Fruit fly (Drosophila melanogaster) whole organism, embryonic: ENCODE results near the gene mxc.
A peak's percentile ranks its signal among the peaks of the same experiment; 100 is the strongest.

Experiments used
- Atf6 ChIP-seq: fragments of 200-800 bp; sonication (Bioruptor generic); IDR thresholded peaks from 2 replicates; pipeline ENCODE4 v1.3.6; 2022; ENCODE audit warnings: missing biosample characterization, missing genetic modification characterization
- Bgb ChIP-seq: fragments of 200-800 bp; sonication (Bioruptor generic); IDR thresholded peaks from 2 replicates; pipeline ENCODE4 v1.3.6; 2022; ENCODE audit warnings: missing biosample characterization, missing genetic modification characterization; ENCODE audit not compliant: partially characterized antibody
- Blimp-1 ChIP-seq: fragments of 200-800 bp; sonication (Bioruptor generic); optimal IDR thresholded peaks from 3 replicates; lab custom pipeline; 2018; ENCODE audit warnings: missing biosample characterization, missing genetic modification characterization, mild to moderate bottlenecking, moderate library complexity, missing genetic modification reagents
- CG10267 ChIP-seq: fragments of 200-800 bp; sonication (Bioruptor generic); optimal IDR thresholded peaks from 2 replicates; lab custom pipeline; 2018; ENCODE audit warnings: missing biosample characterization, mild to moderate bottlenecking, missing genetic modification characterization, moderate library complexity
- CG11398 ChIP-seq: fragments of 200-800 bp; sonication (Bioruptor generic); optimal IDR thresholded peaks from 2 replicates; lab custom pipeline; 2016; ENCODE audit warnings: missing biosample characterization, missing genetic modification characterization
- CG13775 ChIP-seq: fragments of 200-800 bp; sonication (Bioruptor generic); optimal IDR thresholded peaks from 3 replicates; lab custom pipeline; 2017; ENCODE audit warnings: missing biosample characterization, mild to moderate bottlenecking, missing genetic modification characterization
- CG16813 ChIP-seq: fragments of 200-800 bp; sonication (Bioruptor generic); IDR thresholded peaks from 3 replicates; pipeline ENCODE4 v1.3.6; 2022; ENCODE audit warnings: missing biosample characterization, missing genetic modification characterization; ENCODE audit not compliant: partially characterized antibody
- CG16815 ChIP-seq: fragments of 200-800 bp; sonication (Bioruptor generic); optimal IDR thresholded peaks from 3 replicates; lab custom pipeline; 2017; ENCODE audit warnings: missing biosample characterization, mild to moderate bottlenecking, missing genetic modification characterization
- CG17361 ChIP-seq: fragments of 200-800 bp; sonication (Bioruptor generic); IDR thresholded peaks from 3 replicates; pipeline ENCODE4 v1.3.6; 2022; ENCODE audit warnings: missing biosample characterization, missing genetic modification characterization
- CG1832 ChIP-seq: fragments of 200-800 bp; sonication (Bioruptor generic); optimal IDR thresholded peaks from 2 replicates; lab custom pipeline; 2017; ENCODE audit warnings: missing biosample characterization, mild to moderate bottlenecking, missing genetic modification characterization, inconsistent platforms
- CG30431 ChIP-seq: fragments of 200-800 bp; sonication (Bioruptor generic); optimal IDR thresholded peaks from 2 replicates; lab custom pipeline; 2017; ENCODE audit warnings: missing biosample characterization, missing genetic modification characterization
- CG3163 ChIP-seq: fragments of 200-800 bp; sonication (Bioruptor generic); optimal IDR thresholded peaks from 3 replicates; lab custom pipeline; 2016; ENCODE audit warnings: missing biosample characterization, missing genetic modification characterization
- CG32767 ChIP-seq: fragments of 200-800 bp; sonication (Bioruptor generic); IDR thresholded peaks from 2 replicates; pipeline ENCODE4 v1.3.6; 2022; ENCODE audit warnings: missing biosample characterization, missing genetic modification characterization
- CG3407 ChIP-seq: fragments of 200-800 bp; sonication (Bioruptor generic); optimal IDR thresholded peaks from 2 replicates; lab custom pipeline; 2018; ENCODE audit warnings: missing biosample characterization, mild to moderate bottlenecking, missing genetic modification characterization
- CG4424 ChIP-seq: fragments of 200-800 bp; sonication (Bioruptor generic); optimal IDR thresholded peaks from 3 replicates; lab custom pipeline; 2016; ENCODE audit warnings: missing biosample characterization, missing genetic modification characterization
- CG4707 ChIP-seq: fragments of 200-800 bp; sonication (Bioruptor generic); optimal IDR thresholded peaks from 2 replicates; lab custom pipeline; 2018; ENCODE audit warnings: missing biosample characterization, mild to moderate bottlenecking, missing genetic modification characterization, moderate library complexity
- CG6683 ChIP-seq: fragments of 200-800 bp; sonication (Bioruptor generic); optimal IDR thresholded peaks from 2 replicates; lab custom pipeline; 2017; ENCODE audit warnings: missing biosample characterization, mild to moderate bottlenecking, missing genetic modification characterization, missing genetic modification reagents
- CG6765 ChIP-seq: fragments of 200-800 bp; sonication (Bioruptor generic); optimal IDR thresholded peaks from 3 replicates; lab custom pipeline; 2017; ENCODE audit warnings: missing biosample characterization, mild to moderate bottlenecking, missing genetic modification characterization
- CG7839 ChIP-seq: fragments of 200-800 bp; sonication (Bioruptor generic); optimal IDR thresholded peaks from 3 replicates; lab custom pipeline; 2018; ENCODE audit warnings: missing biosample characterization, mild to moderate bottlenecking, missing genetic modification characterization, moderate library complexity
- CkIIα-i1 ChIP-seq: fragments of 200-800 bp; sonication (Bioruptor generic); IDR thresholded peaks from 2 replicates; pipeline ENCODE4 v1.3.6; 2022; ENCODE audit warnings: missing biosample characterization, missing genetic modification characterization
- Dp ChIP-seq: fragments of 200-800 bp; sonication (Bioruptor generic); optimal IDR thresholded peaks from 2 replicates; lab custom pipeline; 2018; ENCODE audit warnings: missing biosample characterization, mild to moderate bottlenecking, missing genetic modification characterization, moderate library complexity
- E2f2 ChIP-seq: fragments of 200-800 bp; sonication (Bioruptor generic); IDR thresholded peaks from 2 replicates; pipeline ENCODE4 v1.3.6; 2022; ENCODE audit warnings: missing biosample characterization, missing genetic modification characterization
- HHEX ChIP-seq: fragments of 200-800 bp; sonication (Bioruptor generic); optimal IDR thresholded peaks from 3 replicates; lab custom pipeline; 2017; ENCODE audit warnings: missing biosample characterization, mild to moderate bottlenecking, missing genetic modification characterization, missing genetic modification reagents
- HmgD ChIP-seq: fragments of 200-800 bp; sonication (Bioruptor generic); optimal IDR thresholded peaks from 3 replicates; lab custom pipeline; 2016; ENCODE audit warnings: missing biosample characterization, missing genetic modification characterization
- Kr ChIP-seq: fragments of 200-800 bp; sonication (Bioruptor generic); optimal IDR thresholded peaks from 2 replicates; lab custom pipeline; 2017; ENCODE audit warnings: missing biosample characterization, mild to moderate bottlenecking, missing genetic modification characterization
- Lim3 ChIP-seq: fragments of 200-800 bp; sonication (Bioruptor generic); IDR thresholded peaks from 2 replicates; pipeline ENCODE4 v1.3.6; 2022; ENCODE audit warnings: missing biosample characterization, missing genetic modification characterization
- MBD-R2 ChIP-seq: fragments of 200-800 bp; sonication (Bioruptor generic); IDR thresholded peaks from 2 replicates; pipeline ENCODE4 v1.3.6; 2022; ENCODE audit warnings: missing biosample characterization, missing genetic modification characterization
- Max ChIP-seq: fragments of 200-800 bp; sonication (Bioruptor generic); optimal IDR thresholded peaks from 2 replicates; lab custom pipeline; 2016; ENCODE audit warnings: missing biosample characterization, mild to moderate bottlenecking, missing genetic modification characterization
- Side ChIP-seq: fragments of 200-800 bp; sonication (Bioruptor generic); optimal IDR thresholded peaks from 2 replicates; lab custom pipeline; 2016; ENCODE audit warnings: missing biosample characterization, missing genetic modification characterization
- Sox102F ChIP-seq: fragments of 200-800 bp; sonication (Bioruptor generic); optimal IDR thresholded peaks from 2 replicates; lab custom pipeline; 2018; ENCODE audit warnings: missing biosample characterization, mild to moderate bottlenecking, missing genetic modification characterization, moderate library complexity
- Vsx1 ChIP-seq: fragments of 200-800 bp; sonication (Bioruptor generic); optimal IDR thresholded peaks from 2 replicates; lab custom pipeline; 2017; ENCODE audit warnings: missing biosample characterization, mild to moderate bottlenecking, missing genetic modification characterization, missing genetic modification reagents
- ap ChIP-seq: fragments of 200-800 bp; sonication (Bioruptor generic); IDR thresholded peaks from 2 replicates; pipeline ENCODE4 v1.3.6; 2022; ENCODE audit warnings: missing biosample characterization, missing genetic modification characterization
- ara ChIP-seq: fragments of 200-800 bp; sonication (Bioruptor generic); IDR thresholded peaks from 2 replicates; pipeline ENCODE4 v1.3.6; 2022; ENCODE audit warnings: missing biosample characterization, missing genetic modification characterization
- da ChIP-seq: fragments of 200-800 bp; sonication (Bioruptor generic); optimal IDR thresholded peaks from 2 replicates; lab custom pipeline; 2016; ENCODE audit warnings: missing biosample characterization, missing genetic modification characterization
- dysf ChIP-seq: fragments of 200-800 bp; sonication (Bioruptor generic); IDR thresholded peaks from 3 replicates; pipeline ENCODE4 v1.3.6; 2022; ENCODE audit warnings: missing biosample characterization, missing genetic modification characterization
- h ChIP-seq: fragments of >200 bp; optimal IDR thresholded peaks from 2 replicates; lab custom pipeline; 2017
- lola ChIP-seq, 3 experiments: fragments of >200 bp in 2 of 3; fragments of 200-800 bp in 1 of 3; sonication (Bioruptor generic) in 1 of 3; optimal IDR thresholded peaks; 2 replicates each; lab custom pipeline; 2017 to 2019; ENCODE audit warnings: missing biosample characterization in 3 of 3, missing genetic modification characterization in 3 of 3, mild to moderate bottlenecking in 1 of 3, moderate library complexity in 1 of 3
- p53 ChIP-seq: fragments of 200-800 bp; sonication (Bioruptor generic); optimal IDR thresholded peaks from 2 replicates; lab custom pipeline; 2016; ENCODE audit warnings: missing biosample characterization, missing genetic modification characterization
- pb ChIP-seq: fragments of 200-800 bp; sonication (Bioruptor generic); optimal IDR thresholded peaks from 3 replicates; lab custom pipeline; 2016; ENCODE audit warnings: missing biosample characterization, missing genetic modification characterization
- pfk ChIP-seq: fragments of 200-800 bp; sonication (Bioruptor generic); optimal IDR thresholded peaks from 2 replicates; lab custom pipeline; 2018; ENCODE audit warnings: missing biosample characterization, mild to moderate bottlenecking, missing genetic modification characterization, moderate library complexity
- pita ChIP-seq: fragments of 200-800 bp; sonication (Bioruptor generic); optimal IDR thresholded peaks from 2 replicates; lab custom pipeline; 2017; ENCODE audit warnings: missing biosample characterization, mild to moderate bottlenecking, missing genetic modification characterization
- row ChIP-seq: fragments of 200-800 bp; sonication (Bioruptor generic); IDR thresholded peaks from 3 replicates; pipeline ENCODE4 v1.3.6; 2022; ENCODE audit warnings: missing biosample characterization, missing genetic modification characterization
- ssp ChIP-seq: fragments of 200-800 bp; sonication (Bioruptor generic); IDR thresholded peaks from 2 replicates; pipeline ENCODE4 v1.3.6; 2022; ENCODE audit warnings: missing biosample characterization, missing genetic modification characterization
- tin ChIP-seq: fragments of 200-800 bp; sonication (Bioruptor generic); optimal IDR thresholded peaks from 3 replicates; lab custom pipeline; 2016; ENCODE audit warnings: missing biosample characterization, missing genetic modification characterization
- trem ChIP-seq: fragments of 200-800 bp; optimal IDR thresholded peaks from 3 replicates; lab custom pipeline; 2019; ENCODE audit warnings: missing biosample characterization, mild to moderate bottlenecking, missing genetic modification characterization, moderate library complexity
- vnd ChIP-seq: fragments of 200-800 bp; sonication (Bioruptor generic); IDR thresholded peaks from 3 replicates; pipeline ENCODE4 v1.3.6; 2022; ENCODE audit warnings: missing biosample characterization, missing genetic modification characterization; ENCODE audit not compliant: partially characterized antibody

mxc gene

dm6 chrX:9250161-9250831 is 7.0 kb upstream of the mxc start, which contains the start of gene CG17754 (continued):
- TF ChIP-seq E2f2 (GFP tag; lab: Robert Waterston, UW) (peak; percentile 57), CG10267 (tag; lab: Kevin White, UChicago) (peak; percentile 14), trem (tag; lab: Kevin White, UChicago) (peak; percentile 29), ara (GFP tag; lab: Robert Waterston, UW) (no peak), pita (GFP tag; lab: Kevin White, UChicago) (no peak), Side (GFP tag; lab: Kevin White, UChicago) (no peak), CG16815 (GFP tag; lab: Kevin White, UChicago) (no peak), ssp (no peak), Atf6 (GFP tag; lab: Robert Waterston, UW) (no peak), ap (GFP tag; lab: Robert Waterston, UW) (no peak), tin (GFP tag; lab: Kevin White, UChicago) (no peak), CG4424 (GFP tag; lab: Kevin White, UChicago) (no peak), pfk (GFP tag; lab: Kevin White, UChicago) (no peak), Kr (GFP tag; lab: Kevin White, UChicago) (no peak), CG3407 (GFP tag; lab: Kevin White, UChicago) (no peak), row (GFP tag; lab: Robert Waterston, UW) (peak; percentile 34; the same call in 1 of the 3 replicates), Bgb (GFP tag; lab: Robert Waterston, UW) (no peak), Vsx1 (GFP tag; lab: Kevin White, UChicago) (no peak), da (GFP tag; lab: Kevin White, UChicago) (no peak), CG30431 (GFP tag; lab: Kevin White, UChicago) (no peak), CG6765 (GFP tag; lab: Kevin White, UChicago) (no peak), CG13775 (no peak), MBD-R2 (peak; percentile 87), HHEX (GFP tag; lab: Kevin White, UChicago) (no peak), CG4707 (no peak), Blimp-1 (GFP tag; lab: Kevin White, UChicago) (no peak), CG17361 (GFP tag; lab: Robert Waterston, UW) (no peak), pb (GFP tag; lab: Kevin White, UChicago) (no peak), Sox102F (GFP tag; lab: Kevin White, UChicago) (no peak), CG11398 (GFP tag; lab: Kevin White, UChicago) (no peak), lola (GFP tag; optimal IDR thresholded peaks at IDR 0.05; lab: Kevin White, UChicago) (no peak), CG1832 (GFP tag; lab: Kevin White, UChicago) (no peak), CkIIα-i1 (GFP tag; lab: Robert Waterston, UW) (no peak), CG6683 (no peak), h (lab: Kevin White, UChicago) (no peak), vnd (GFP tag; lab: Robert Waterston, UW) (no peak), p53 (GFP tag; lab: Kevin White, UChicago) (no peak), Dp (GFP tag; lab: Kevin White, UChicago) (peak; percentile 33), CG7839 (tag; lab: Kevin White, UChicago) (no peak), dysf (no peak), HmgD (GFP tag; lab: Kevin White, UChicago) (no peak), CG32767 (GFP tag; lab: Robert Waterston, UW) (no peak), Max (GFP tag; lab: Kevin White, UChicago) (no peak), Lim3 (no peak), CG3163 (GFP tag; lab: Kevin White, UChicago) (no peak), CG16813 (peak; percentile 19; the same call in 1 of the 3 replicates)
